Worm (Caenorhabditis elegans): Measurements from ENCODE around the gene inx-8.

Gene inx-8

ce11 chrIV:11676054-11676453 lies 2.4 kb downstream of the inx-8 start, which contains the start of gene inx-9:
TSS of gene inx-9 (plus strand) at chrIV:11676354.
- TF ChIP-seq ceh-83 (GFP tag; optimal IDR thresholded peaks at IDR 0.05): no peak
- TF ChIP-seq mep-1 (tag; optimal IDR thresholded peaks at IDR 0.05): no peak
- TF ChIP-seq sptf-1 (tag; optimal IDR thresholded peaks at IDR 0.05): no peak
- no peak for TF ChIP-seq nhr-237 (tag; optimal IDR thresholded peaks at IDR 0.05)
- TF ChIP-seq nhr-28 (tag; optimal IDR thresholded peaks at IDR 0.05): no peak
- TF ChIP-seq hlh-1 (tag; optimal IDR thresholded peaks at IDR 0.05): no peak
- no peak for TF ChIP-seq lin-13 (tag; optimal IDR thresholded peaks at IDR 0.05)
- no peak for TF ChIP-seq mls-2 (tag; optimal IDR thresholded peaks at IDR 0.05)
- TF ChIP-seq unc-62 (GFP tag; optimal IDR thresholded peaks at IDR 0.05): no peak
- no peak for TF ChIP-seq pha-4 (tag; optimal IDR thresholded peaks at IDR 0.05)

ce11 chrIV:11681905-11682304 lies 8.3 kb downstream of the inx-8 start, which contains the start of gene ZK792.4:
TSS of gene ZK792.4 (minus strand) at chrIV:11682005.
- TF ChIP-seq mls-2 (tag; optimal IDR thresholded peaks at IDR 0.05) (no peak), zip-8 (tag; optimal IDR thresholded peaks at IDR 0.05) (no peak), nhr-76 (tag; optimal IDR thresholded peaks at IDR 0.05) (no peak)

ce11 chrIV:11688018-11688417 lies 14.4 kb downstream of the inx-8 start, which contains the start of gene ZK792.5:
TSS of gene ZK792.5 (minus strand) at chrIV:11688118.
- TF ChIP-seq nhr-12 (tag; optimal IDR thresholded peaks at IDR 0.05) (no peak), ces-1 (GFP tag; optimal IDR thresholded peaks at IDR 0.05) (no peak), elt-3 (tag; optimal IDR thresholded peaks at IDR 0.05) (no peak), unc-120 (tag; optimal IDR thresholded peaks at IDR 0.05; ENCODE audit: poor library complexity, severe bottlenecking) (no peak), drap-1 (GFP tag; optimal IDR thresholded peaks at IDR 0.05) (no peak), ham-2 (GFP tag; optimal IDR thresholded peaks at IDR 0.05) (no peak), bed-3 (GFP tag; optimal IDR thresholded peaks at IDR 0.05) (peak; percentile 2)

- TF ChIP-seq drap-1 (GFP tag; optimal IDR thresholded peaks at IDR 0.05): no peak
- no peak for TF ChIP-seq flh-1 (GFP tag; optimal IDR thresholded peaks at IDR 0.05)
- no peak for TF ChIP-seq nhr-12 (tag; optimal IDR thresholded peaks at IDR 0.05)
- TF ChIP-seq mep-1 (tag; optimal IDR thresholded peaks at IDR 0.05): no peak
- TF ChIP-seq sptf-1 (tag; optimal IDR thresholded peaks at IDR 0.05): no peak
- TF ChIP-seq unc-62 (GFP tag; optimal IDR thresholded peaks at IDR 0.05): no peak
- TF ChIP-seq snpc-4 (tag; optimal IDR thresholded peaks at IDR 0.05): no peak
- no peak for TF ChIP-seq unc-120 (tag; optimal IDR thresholded peaks at IDR 0.05; ENCODE audit: poor library complexity, severe bottlenecking)
- TF ChIP-seq cnd-1 (tag; optimal IDR thresholded peaks at IDR 0.05): no peak
- TF ChIP-seq blmp-1 (tag; optimal IDR thresholded peaks at IDR 0.05): no peak
- no peak for TF ChIP-seq elt-3 (tag; optimal IDR thresholded peaks at IDR 0.05)
- TF ChIP-seq mls-2 (tag; optimal IDR thresholded peaks at IDR 0.05): no peak
- TF ChIP-seq nhr-76 (tag; optimal IDR thresholded peaks at IDR 0.05): no peak
- TF ChIP-seq bed-3 (GFP tag; optimal IDR thresholded peaks at IDR 0.05): no peak
- no peak for TF ChIP-seq lsy-2 (tag; optimal IDR thresholded peaks at IDR 0.05)
- no peak for TF ChIP-seq ceh-43 (GFP tag; optimal IDR thresholded peaks at IDR 0.05)
- TF ChIP-seq mab-5 (tag; optimal IDR thresholded peaks at IDR 0.05): no peak
Measured at ce11 chrIV:11690988-11691387, 17.3 kb downstream of the inx-8 start, which contains the start of gene let-60. TSS of gene let-60 (minus strand) at chrIV:11691088.

ce11 chrIV:11691524-11691923 lies 17.9 kb downstream of the inx-8 start:
- TF ChIP-seq ceh-43 (GFP tag; optimal IDR thresholded peaks at IDR 0.05) (no peak), mls-2 (tag; optimal IDR thresholded peaks at IDR 0.05) (no peak), ceh-83 (GFP tag; optimal IDR thresholded peaks at IDR 0.05) (no peak), nhr-12 (tag; optimal IDR thresholded peaks at IDR 0.05) (no peak), unc-62 (GFP tag; optimal IDR thresholded peaks at IDR 0.05) (no peak), pha-4 (tag; optimal IDR thresholded peaks at IDR 0.05) (no peak), tbx-8 (GFP tag; optimal IDR thresholded peaks at IDR 0.05) (no peak), ceh-39 (tag; optimal IDR thresholded peaks at IDR 0.05) (no peak), M03D4.4 (tag; optimal IDR thresholded peaks at IDR 0.05) (no peak), nhr-28 (tag; optimal IDR thresholded peaks at IDR 0.05) (no peak), drap-1 (GFP tag; optimal IDR thresholded peaks at IDR 0.05) (no peak)

- TF ChIP-seq ceh-83 (GFP tag; optimal IDR thresholded peaks at IDR 0.05): no peak
- no peak for TF ChIP-seq unc-39 (tag; optimal IDR thresholded peaks at IDR 0.05)
- TF ChIP-seq lsy-2 (tag; optimal IDR thresholded peaks at IDR 0.05): peak; percentile 23
- peak; percentile 18 for TF ChIP-seq ceh-43 (GFP tag; optimal IDR thresholded peaks at IDR 0.05)
- TF ChIP-seq drap-1 (GFP tag; optimal IDR thresholded peaks at IDR 0.05): peak; percentile 44
- peak; percentile 99 for TF ChIP-seq ces-1 (GFP tag; optimal IDR thresholded peaks at IDR 0.05)
- no peak for TF ChIP-seq zip-8 (tag; optimal IDR thresholded peaks at IDR 0.05)
- peak; percentile 49 for TF ChIP-seq pha-4 (tag; optimal IDR thresholded peaks at IDR 0.05)
- TF ChIP-seq lin-13 (tag; optimal IDR thresholded peaks at IDR 0.05): no peak
- peak; percentile 97 for TF ChIP-seq ham-2 (GFP tag; optimal IDR thresholded peaks at IDR 0.05)
- TF ChIP-seq nhr-237 (tag; optimal IDR thresholded peaks at IDR 0.05): peak; percentile 70
- TF ChIP-seq hlh-1 (tag; optimal IDR thresholded peaks at IDR 0.05): peak; percentile 73
- peak; percentile 88 for TF ChIP-seq unc-120 (tag; optimal IDR thresholded peaks at IDR 0.05; ENCODE audit: poor library complexity, severe bottlenecking)
- peak; percentile 72 for TF ChIP-seq cnd-1 (tag; optimal IDR thresholded peaks at IDR 0.05)
- TF ChIP-seq nhr-76 (tag; optimal IDR thresholded peaks at IDR 0.05): no peak
- TF ChIP-seq sem-2 (GFP tag; optimal IDR thresholded peaks at IDR 0.05): no peak
- no peak for TF ChIP-seq elt-1 (tag; optimal IDR thresholded peaks at IDR 0.05; ENCODE audit: borderline replicate concordance, insufficient read depth)
- TF ChIP-seq M03D4.4 (tag; optimal IDR thresholded peaks at IDR 0.05): peak; percentile 64
- TF ChIP-seq ztf-11 (tag; optimal IDR thresholded peaks at IDR 0.05): no peak
- peak; percentile 39 for TF ChIP-seq tbx-8 (GFP tag; optimal IDR thresholded peaks at IDR 0.05)
- TF ChIP-seq nhr-2 (tag; optimal IDR thresholded peaks at IDR 0.05): peak; percentile 1
- TF ChIP-seq ceh-39 (tag; optimal IDR thresholded peaks at IDR 0.05): peak; percentile 46
- no peak for TF ChIP-seq nhr-12 (tag; optimal IDR thresholded peaks at IDR 0.05)
- TF ChIP-seq lin-32 (GFP tag; optimal IDR thresholded peaks at IDR 0.05): no peak
- TF ChIP-seq nhr-28 (tag; optimal IDR thresholded peaks at IDR 0.05): no peak
- TF ChIP-seq blmp-1 (tag; optimal IDR thresholded peaks at IDR 0.05): peak; percentile 36
Measured at ce11 chrIV:11692071-11692673, 18.5 kb downstream of the inx-8 start.
